Worm (Caenorhabditis elegans) whole organism, L3 larva: ENCODE results near the gene C13B9.2.
A peak's percentile ranks its signal among the peaks of the same experiment; 100 is the strongest.

Source experiments
- R02D3.7 ChIP-seq: fragments of 150-350 bp; optimal IDR thresholded peaks from 2 replicates; lab custom pipeline; 2014; ENCODE audit warnings: missing biosample characterization, missing genetic modification characterization
- ZK546.5 ChIP-seq: sonication (generic microtip); optimal IDR thresholded peaks from 2 replicates; lab custom pipeline; 2017; ENCODE audit warnings: missing biosample characterization, missing genetic modification characterization
- ama-1 ChIP-seq: fragments of 150-350 bp; optimal IDR thresholded peaks from 2 replicates; lab custom pipeline; 2018
- ceh-16 ChIP-seq: sonication (generic microtip); optimal IDR thresholded peaks from 2 replicates; lab custom pipeline; 2017; ENCODE audit warnings: missing biosample characterization, missing genetic modification characterization
- ceh-28 ChIP-seq: fragments of 150-350 bp; optimal IDR thresholded peaks from 2 replicates; lab custom pipeline; 2014; ENCODE audit warnings: missing biosample characterization, missing genetic modification reagents, missing genetic modification characterization
- daf-12 ChIP-seq: fragments of 150-350 bp; optimal IDR thresholded peaks from 2 replicates; lab custom pipeline; 2014; ENCODE audit warnings: missing biosample characterization, missing genetic modification reagents, missing genetic modification characterization
- egl-27 ChIP-seq: sonication (generic microtip); optimal IDR thresholded peaks from 4 replicates; lab custom pipeline; 2017; ENCODE audit warnings: missing biosample characterization, missing genetic modification reagents, missing genetic modification characterization
- elt-1 ChIP-seq: fragments of 150-350 bp; optimal IDR thresholded peaks from 2 replicates; lab custom pipeline; 2014; ENCODE audit warnings: missing biosample characterization, missing genetic modification characterization
- elt-2 ChIP-seq: sonication (generic microtip); optimal IDR thresholded peaks from 2 replicates; lab custom pipeline; 2016; ENCODE audit warnings: missing genetic modification reagents, mild to moderate bottlenecking, missing genetic modification characterization, missing compliant biosample characterization
- fkh-10 ChIP-seq: sonication (generic microtip); optimal IDR thresholded peaks from 2 replicates; lab custom pipeline; 2017; ENCODE audit warnings: missing biosample characterization, missing genetic modification reagents, missing genetic modification characterization
- fkh-2 ChIP-seq: fragments of 150-350 bp; optimal IDR thresholded peaks from 2 replicates; lab custom pipeline; 2014; ENCODE audit warnings: missing biosample characterization, missing genetic modification reagents, missing genetic modification characterization
- fos-1 ChIP-seq: fragments of 150-350 bp; optimal IDR thresholded peaks from 2 replicates; lab custom pipeline; 2014; ENCODE audit warnings: missing biosample characterization, missing genetic modification characterization
- hmg-11 ChIP-seq: sonication (generic microtip); optimal IDR thresholded peaks from 2 replicates; lab custom pipeline; 2016; ENCODE audit warnings: missing genetic modification characterization, missing compliant biosample characterization
- lin-15B ChIP-seq: fragments of 150-350 bp; optimal IDR thresholded peaks from 2 replicates; lab custom pipeline; 2014; ENCODE audit warnings: missing biosample characterization, missing genetic modification characterization
- lin-39 ChIP-seq: fragments of 150-350 bp; optimal IDR thresholded peaks from 2 replicates; lab custom pipeline; 2018; ENCODE audit warnings: missing biosample characterization, missing genetic modification reagents, missing genetic modification characterization
- lsy-12 ChIP-seq: sonication (generic microtip); optimal IDR thresholded peaks from 2 replicates; lab custom pipeline; 2016; ENCODE audit warnings: mild to moderate bottlenecking, missing genetic modification characterization, missing compliant biosample characterization
- mdl-1 ChIP-seq: fragments of 150-350 bp; optimal IDR thresholded peaks from 2 replicates; lab custom pipeline; 2014; ENCODE audit warnings: missing biosample characterization, missing genetic modification characterization
- mml-1 ChIP-seq: fragments of 150-350 bp; sonication (generic microtip); optimal IDR thresholded peaks from 3 replicates; lab custom pipeline; 2014; ENCODE audit warnings: missing biosample characterization, missing genetic modification characterization
- nfya-1 ChIP-seq: sonication (generic microtip); optimal IDR thresholded peaks from 2 replicates; lab custom pipeline; 2017; ENCODE audit warnings: missing genetic modification characterization, mild to moderate bottlenecking, missing compliant biosample characterization, antibody characterized with exemption, moderate library complexity; ENCODE audit not compliant: insufficient read depth
- nhr-12 ChIP-seq: fragments of 150-350 bp; optimal IDR thresholded peaks from 2 replicates; lab custom pipeline; 2014; ENCODE audit warnings: missing biosample characterization, missing genetic modification characterization
- nhr-23 ChIP-seq: fragments of 150-350 bp; optimal IDR thresholded peaks from 2 replicates; lab custom pipeline; 2014; ENCODE audit warnings: missing biosample characterization, missing genetic modification reagents, missing genetic modification characterization
- nhr-237 ChIP-seq: fragments of 150-350 bp; optimal IDR thresholded peaks from 2 replicates; lab custom pipeline; 2014; ENCODE audit warnings: missing biosample characterization, missing genetic modification characterization
- nhr-25 ChIP-seq: sonication (generic microtip); optimal IDR thresholded peaks from 2 replicates; lab custom pipeline; 2017; ENCODE audit warnings: missing biosample characterization, missing genetic modification characterization
- nhr-28 ChIP-seq: fragments of 150-350 bp; optimal IDR thresholded peaks from 2 replicates; lab custom pipeline; 2014; ENCODE audit warnings: missing biosample characterization, missing genetic modification characterization
- nhr-43 ChIP-seq: sonication (generic microtip); optimal IDR thresholded peaks from 2 replicates; lab custom pipeline; 2016; ENCODE audit warnings: mild to moderate bottlenecking, missing genetic modification characterization, missing compliant biosample characterization; ENCODE audit not compliant: poor library complexity, severe bottlenecking
- nhr-67 ChIP-seq: fragments of 150-350 bp; optimal IDR thresholded peaks from 2 replicates; lab custom pipeline; 2014; ENCODE audit warnings: missing biosample characterization, missing genetic modification characterization
- nhr-77 ChIP-seq: fragments of 150-350 bp; optimal IDR thresholded peaks from 2 replicates; lab custom pipeline; 2014; ENCODE audit warnings: missing biosample characterization, missing genetic modification characterization
- pha-4 ChIP-seq: fragments of 150-350 bp; optimal IDR thresholded peaks from 2 replicates; lab custom pipeline; 2014; ENCODE audit warnings: missing biosample characterization, missing genetic modification reagents, missing genetic modification characterization
- tbx-2 ChIP-seq: sonication (generic microtip); optimal IDR thresholded peaks from 2 replicates; lab custom pipeline; 2016; ENCODE audit warnings: mild to moderate bottlenecking, missing genetic modification characterization, missing compliant biosample characterization
- unc-62 ChIP-seq: fragments of 150-350 bp; sonication (generic microtip); optimal IDR thresholded peaks from 4 replicates; lab custom pipeline; 2014; ENCODE audit warnings: missing biosample characterization, missing genetic modification reagents, missing genetic modification characterization
- zag-1 ChIP-seq: fragments of 150-350 bp; optimal IDR thresholded peaks from 2 replicates; lab custom pipeline; 2014; ENCODE audit warnings: missing biosample characterization, missing genetic modification characterization
- ztf-11 ChIP-seq: fragments of 150-350 bp; optimal IDR thresholded peaks from 2 replicates; lab custom pipeline; 2014; ENCODE audit warnings: missing biosample characterization, missing genetic modification characterization

The C13B9.2 gene

DNA sequence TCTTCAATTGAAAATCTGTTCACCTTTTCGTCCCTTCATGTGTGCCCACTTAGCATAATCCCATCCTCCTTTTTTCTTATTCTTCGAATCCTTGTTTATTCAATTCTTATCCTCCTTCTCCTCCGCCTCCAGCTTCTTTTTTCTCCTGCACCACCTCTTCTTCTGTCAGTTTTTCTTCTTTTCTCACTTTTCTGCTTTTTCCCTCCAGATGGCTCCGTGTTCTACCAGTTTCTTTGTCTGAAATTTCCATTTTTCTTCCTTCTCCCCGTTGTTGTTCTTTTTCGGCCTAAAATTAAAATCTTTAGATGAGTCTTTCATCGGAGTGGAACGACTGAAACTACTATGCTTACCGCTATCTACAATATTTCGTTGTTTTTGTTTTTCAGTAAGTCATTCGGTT is 38.5 kb upstream of the C13B9.2 start, which contains the start of gene acr-21:
Gene acr-21, plus strand, starts transcription at position 301 of the 400 bp plus-strand sequence.
- TF ChIP-seq fkh-10 (GFP tag; lab: Kevin White, UChicago) (peak; percentile 15), mdl-1 (no peak)
- TF ChIP-seq, all 47 proteins: peak for 1

- TF ChIP-seq fos-1 (tag; lab: Kevin White, UChicago) (no peak), nhr-12 (tag; lab: Kevin White, UChicago) (no peak), nhr-237 (tag; lab: Kevin White, UChicago) (no peak), ceh-28 (tag; lab: Kevin White, UChicago) (no peak), nhr-23 (tag; lab: Kevin White, UChicago) (no peak), nhr-77 (tag; lab: Kevin White, UChicago) (no peak), pha-4 (no peak)
Measured at ce11 chrIII:6587564-6587963, 32.5 kb upstream of the C13B9.2 start, which contains the start of gene ddo-3. TSS of gene ddo-3 (plus strand) at chrIII:6587864.

DNA sequence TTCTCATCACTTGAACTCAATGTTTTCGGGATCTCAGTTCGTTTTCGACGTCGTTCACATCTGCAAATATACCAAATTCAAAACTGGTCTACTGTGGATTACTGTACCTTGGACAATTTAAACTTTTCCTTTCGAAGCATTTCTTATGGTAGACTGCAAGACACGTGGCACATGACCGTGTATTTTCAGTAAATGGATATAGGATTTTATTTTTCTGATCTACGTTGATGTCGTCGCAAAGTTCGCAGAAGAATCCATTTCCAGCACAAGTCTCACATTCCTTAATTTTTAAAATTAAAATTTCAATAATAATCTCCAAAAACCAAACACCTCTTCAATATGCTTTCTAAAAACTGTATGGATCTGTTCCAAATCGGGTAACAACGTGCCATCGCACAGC is 30.6 kb upstream of the C13B9.2 start:
- TF ChIP-seq lsy-12 (tag; lab: Kevin White, UChicago) = no peak
- no peak for TF ChIP-seq ceh-16 (tag; lab: Kevin White, UChicago)
- no peak for TF ChIP-seq daf-12 (tag; lab: Kevin White, UChicago)
- TF ChIP-seq nhr-67 = no peak
- TF ChIP-seq nfya-1 (tag; lab: Kevin White, UChicago) = no peak
- no peak for TF ChIP-seq ceh-28 (tag; lab: Kevin White, UChicago)
- TF ChIP-seq R02D3.7 (tag; lab: Kevin White, UChicago) = no peak

ce11 chrIII:6592075-6592474 is 28.0 kb upstream of the C13B9.2 start, which contains the start of gene F20H11.1:
TSS of gene F20H11.1 (minus strand) at chrIII:6592175.
- TF ChIP-seq ZK546.5 (tag; lab: Kevin White, UChicago) = no peak
- no peak for TF ChIP-seq ama-1
- TF ChIP-seq zag-1 = no peak
- TF ChIP-seq tbx-2 = no peak
- TF ChIP-seq elt-2 = no peak
- no peak for TF ChIP-seq nhr-25 (tag; lab: Kevin White, UChicago)
- TF ChIP-seq nhr-28 (tag; lab: Kevin White, UChicago) = no peak

DNA sequence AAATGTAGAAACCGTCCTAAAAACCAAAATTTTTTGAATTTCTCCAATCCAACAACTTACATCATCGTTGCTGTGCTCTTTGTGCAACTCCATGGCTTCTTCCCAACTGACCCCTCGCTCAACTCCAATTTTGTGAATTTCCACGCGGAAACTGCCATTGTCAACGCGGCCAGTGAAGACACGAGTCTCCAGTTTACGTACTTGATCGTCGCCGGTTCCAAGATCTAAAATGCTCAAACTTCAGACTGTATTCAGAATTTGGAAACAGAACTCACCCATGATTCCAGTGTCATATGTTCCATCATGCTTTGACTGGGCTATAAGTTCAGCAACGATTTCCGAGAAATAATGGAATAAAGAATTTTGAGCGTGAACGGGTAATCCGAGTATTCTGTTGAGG is 26.0 kb upstream of the C13B9.2 start:
- no peak for TF ChIP-seq zag-1
- no peak for TF ChIP-seq nhr-28 (tag; lab: Kevin White, UChicago)
- TF ChIP-seq ceh-28 (tag; lab: Kevin White, UChicago) = no peak
- no peak for TF ChIP-seq nfya-1 (tag; lab: Kevin White, UChicago)
- TF ChIP-seq egl-27 (tag; lab: Kevin White, UChicago) = no peak
- no peak for TF ChIP-seq elt-1 (tag; lab: Kevin White, UChicago)
- no peak for TF ChIP-seq ztf-11 (tag; lab: Kevin White, UChicago)
- TF ChIP-seq mml-1 = no peak
- no peak for TF ChIP-seq mdl-1
- no peak for TF ChIP-seq lin-39 (tag; lab: Kevin White, UChicago)
- TF ChIP-seq nhr-43 = no peak
- TF ChIP-seq fkh-2 (tag; lab: Kevin White, UChicago) = no peak
- no peak for TF ChIP-seq ceh-16 (tag; lab: Kevin White, UChicago)
- TF ChIP-seq ama-1 = no peak
- no peak for TF ChIP-seq nhr-23 (tag; lab: Kevin White, UChicago)
- no peak for TF ChIP-seq lin-15B (tag; lab: Kevin White, UChicago)

DNA sequence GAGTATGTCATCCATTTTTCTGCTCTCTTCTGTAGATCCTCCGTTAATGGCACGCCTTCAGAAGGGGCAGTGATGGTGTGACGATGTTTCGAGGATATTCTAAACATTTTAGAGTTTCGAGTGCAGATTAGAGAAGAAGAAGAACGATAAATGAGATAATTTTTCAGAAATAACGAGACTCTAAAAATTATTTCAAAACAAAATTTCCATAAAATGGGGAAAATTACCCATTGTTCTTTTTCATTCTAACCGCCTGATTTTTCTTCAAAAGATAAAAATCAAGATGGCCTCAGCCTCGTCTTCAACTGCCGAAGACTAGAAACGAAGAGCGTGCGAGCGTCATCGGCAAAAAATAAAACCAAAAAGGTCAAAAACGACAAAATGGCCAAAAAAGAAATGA is 19.0 kb upstream of the C13B9.2 start, which contains the start of gene let-765:
Gene let-765, minus strand, starts transcription at position 101 of the 400 bp plus-strand sequence.
- no peak for TF ChIP-seq nhr-77 (tag; lab: Kevin White, UChicago)
- TF ChIP-seq hmg-11 (tag; lab: Kevin White, UChicago) = no peak
- peak; percentile 33 for TF ChIP-seq nhr-25 (tag; lab: Kevin White, UChicago)

DNA sequence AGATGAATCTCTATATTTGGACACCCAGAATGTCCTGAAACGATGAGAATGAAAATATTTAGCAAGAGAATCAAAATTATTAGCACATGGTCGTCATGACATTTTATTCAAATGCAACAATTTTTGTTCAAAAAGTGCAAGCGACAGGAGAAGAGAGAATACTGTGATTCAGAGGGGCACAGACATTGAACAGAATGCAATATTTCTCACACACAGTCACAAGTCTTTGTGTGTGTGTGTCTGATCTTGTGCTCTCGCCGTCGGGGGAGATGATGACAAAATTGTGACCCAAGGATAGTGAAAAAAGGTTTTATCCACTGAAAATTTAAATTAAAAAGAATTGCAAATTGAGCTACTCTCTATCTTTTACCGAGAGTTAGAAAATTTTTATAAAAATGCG is 16.9 kb upstream of the C13B9.2 start:
- TF ChIP-seq daf-12 (tag; lab: Kevin White, UChicago) = no peak
- no peak for TF ChIP-seq unc-62 (GFP tag; lab: Kevin White, UChicago)
- TF ChIP-seq lin-39 (tag; lab: Kevin White, UChicago) = no peak
- TF ChIP-seq ama-1 = no peak
